Worm (Caenorhabditis elegans): ENCODE results near the gene zyg-12.

DNA sequence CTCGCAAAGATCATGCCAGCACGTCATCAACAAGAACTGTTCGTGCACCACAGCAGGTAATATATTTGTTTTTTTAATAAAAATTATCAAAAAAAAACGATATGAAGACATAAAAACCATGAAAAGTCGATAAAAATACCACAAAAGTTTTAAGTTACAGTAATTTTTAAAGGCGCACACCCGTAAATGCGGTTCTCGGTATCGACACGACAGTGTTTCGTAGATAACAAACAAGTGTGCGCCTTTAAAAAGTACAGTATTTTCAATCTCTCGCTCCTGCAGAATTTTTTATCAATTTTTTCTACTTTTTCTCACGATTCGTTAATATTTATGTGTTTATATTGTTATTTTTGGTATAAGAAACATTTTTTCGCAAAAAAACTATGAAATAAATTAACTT lies 44.4 kb upstream of the zyg-12 start:
- TF ChIP-seq sea-1 (GFP tag; conservative IDR thresholded peaks at IDR 0.05) (no peak), pes-1 (GFP tag; IDR thresholded peaks at IDR 0.05) (no peak), hnd-1 (tag; optimal IDR thresholded peaks at IDR 0.05) (no peak), ets-7 (tag; optimal IDR thresholded peaks at IDR 0.05) (no peak), tbx-37 (GFP tag; conservative IDR thresholded peaks at IDR 0.05) (no peak), flt-1 (GFP tag; IDR thresholded peaks at IDR 0.05) (no peak), ceh-36 (tag; optimal IDR thresholded peaks at IDR 0.05) (no peak), ceh-13 (GFP tag; optimal IDR thresholded peaks at IDR 0.05) (no peak), ama-1 (optimal IDR thresholded peaks at IDR 0.05) (no peak), scrt-1 (GFP tag; IDR thresholded peaks at IDR 0.05) (no peak), aly-1 (tag; optimal IDR thresholded peaks at IDR 0.05) (no peak), B0310.2 (tag; optimal IDR thresholded peaks at IDR 0.05) (no peak)

Measured in whole organism, early embryonic.